Fruit fly (Drosophila melanogaster): Measurements from ENCODE around the gene crn.

Gene crn

DNA sequence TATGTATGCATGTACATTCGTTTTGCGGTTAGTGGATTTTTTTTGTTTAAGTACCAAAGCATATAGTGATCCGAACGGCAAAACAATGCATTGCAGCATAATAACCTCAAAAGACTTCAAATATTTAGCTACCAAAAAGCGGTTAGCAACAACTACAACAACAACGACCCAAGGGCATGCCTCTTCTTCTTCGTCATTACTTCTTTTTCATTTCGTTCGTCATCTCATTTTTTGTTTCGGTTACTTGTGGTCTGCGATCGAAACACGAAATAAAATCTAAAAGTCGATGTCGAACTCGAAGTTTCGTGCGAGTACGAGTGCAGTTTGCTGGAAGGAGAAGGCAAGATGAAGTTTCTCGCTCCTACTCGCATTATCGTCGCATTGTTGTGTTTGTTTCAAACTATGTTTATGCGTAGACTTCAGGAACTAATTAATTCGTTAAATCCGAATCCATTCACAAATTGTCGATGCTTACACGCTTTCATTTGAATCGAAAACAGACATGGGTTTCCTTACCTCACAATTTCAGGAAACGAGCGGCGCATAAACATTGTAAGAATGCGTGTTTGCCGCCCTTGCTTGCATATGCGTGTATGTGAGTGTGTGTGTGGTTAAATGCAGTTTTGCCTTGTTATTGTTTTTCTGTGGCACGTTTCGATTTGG lies 49.1 kb upstream of the crn start (continued):
- peak; percentile 74 for TF ChIP-seq CG17568 (GFP tag; optimal IDR thresholded peaks at IDR 0.05)
- TF ChIP-seq grau (tag; optimal IDR thresholded peaks at IDR 0.05) = peak; percentile 76
- TF ChIP-seq phol (tag; optimal IDR thresholded peaks at IDR 0.05) = peak; percentile 84
- TF ChIP-seq vvl (GFP tag; IDR thresholded peaks at IDR 0.05) = peak; percentile 94
- peak; percentile 32 for TF ChIP-seq kay (GFP tag; optimal IDR thresholded peaks at IDR 0.05)
- TF ChIP-seq shn (GFP tag; optimal IDR thresholded peaks at IDR 0.05) = peak; percentile 75
- peak; percentile 98 for TF ChIP-seq ci (GFP tag; IDR thresholded peaks at IDR 0.05)
- peak; percentile 90 for TF ChIP-seq fd102C (GFP tag; optimal IDR thresholded peaks at IDR 0.05)
- peak; percentile 83 for TF ChIP-seq CG10267 (tag; optimal IDR thresholded peaks at IDR 0.05)
- peak; percentile 64 for TF ChIP-seq Abd-B (GFP tag; optimal IDR thresholded peaks at IDR 0.05)
- TF ChIP-seq tx (GFP tag; optimal IDR thresholded peaks at IDR 0.05) = peak; percentile 62
- TF ChIP-seq sr (GFP tag; IDR thresholded peaks at IDR 0.05) = peak; percentile 70; the same call in 2 of the 3 replicates
- TF ChIP-seq wdn (GFP tag; IDR thresholded peaks at IDR 0.05) = no peak
- peak; percentile 75 for TF ChIP-seq croc (GFP tag; conservative IDR thresholded peaks at IDR 0.05)
- peak; percentile 71 for TF ChIP-seq ranshi (GFP tag; IDR thresholded peaks at IDR 0.05)
- peak in 1 of 3 experiments; percentile 87 for TF ChIP-seq lola (GFP tag; optimal IDR thresholded peaks at IDR 0.05)
- peak; percentile 41 for TF ChIP-seq Max (GFP tag; optimal IDR thresholded peaks at IDR 0.05)
- peak; percentile 89 for TF ChIP-seq gem (tag; optimal IDR thresholded peaks at IDR 0.05)
- peak; percentile 65 for TF ChIP-seq repo (GFP tag; optimal IDR thresholded peaks at IDR 0.05)
- TF ChIP-seq lov (optimal IDR thresholded peaks at IDR 0.05) = no peak
- peak; percentile 91 for TF ChIP-seq lov (GFP tag; IDR thresholded peaks at IDR 0.05)
- peak; percentile 67 for TF ChIP-seq tgo (GFP tag; IDR thresholded peaks at IDR 0.05)
- TF ChIP-seq CG12391 (tag; optimal IDR thresholded peaks at IDR 0.05) = peak; percentile 91
- TF ChIP-seq CG9876 (GFP tag; optimal IDR thresholded peaks at IDR 0.05) = peak; percentile 40
- peak; percentile 94 for TF ChIP-seq Xrp1 (GFP tag; IDR thresholded peaks at IDR 0.05)
- TF ChIP-seq E2f1 (GFP tag; IDR thresholded peaks at IDR 0.05) = peak; percentile 72
- peak; percentile 75 for TF ChIP-seq gcm2 (GFP tag; optimal IDR thresholded peaks at IDR 0.05)
- peak; percentile 75 for TF ChIP-seq lilli (GFP tag; optimal IDR thresholded peaks at IDR 0.05)
- no peak for TF ChIP-seq Bteb2 (GFP tag; optimal IDR thresholded peaks at IDR 0.05)
- TF ChIP-seq bowl (GFP tag; IDR thresholded peaks at IDR 0.05) = no peak
- no peak for TF ChIP-seq Doc3 (GFP tag; IDR thresholded peaks at IDR 0.05; ENCODE audit: partially characterized antibody)
- TF ChIP-seq hth (optimal IDR thresholded peaks at IDR 0.05) = no peak
- peak; percentile 79 for TF ChIP-seq CG17385 (GFP tag; optimal IDR thresholded peaks at IDR 0.05)
- TF ChIP-seq h (optimal IDR thresholded peaks at IDR 0.05) = no peak
- 0 out of 2 replicates have a peak, but pooled peaks have one; percentile 34 for TF ChIP-seq CG17612 (GFP tag; IDR thresholded peaks at IDR 0.05)
- 0 out of 2 replicates have a peak, but pooled peaks have one; percentile 24 for TF ChIP-seq CG10321 (GFP tag; IDR thresholded peaks at IDR 0.05)
- peak; percentile 10 for TF ChIP-seq emc (GFP tag; optimal IDR thresholded peaks at IDR 0.05)
- TF ChIP-seq Kr (GFP tag; optimal IDR thresholded peaks at IDR 0.05) = peak; percentile 76
- peak; percentile 65 for TF ChIP-seq ind (GFP tag; optimal IDR thresholded peaks at IDR 0.05)
- TF ChIP-seq CG6683 (GFP tag; optimal IDR thresholded peaks at IDR 0.05) = no peak
- TF ChIP-seq tna (GFP tag; IDR thresholded peaks at IDR 0.05; ENCODE audit: partially characterized antibody) = no peak
- TF ChIP-seq CG3065 (GFP tag; optimal IDR thresholded peaks at IDR 0.05) = peak; percentile 65
- peak; percentile 7 for TF ChIP-seq D (optimal IDR thresholded peaks at IDR 0.05)
- peak; percentile 81 for TF ChIP-seq D (GFP tag; optimal IDR thresholded peaks at IDR 0.05)
- TF ChIP-seq wek (GFP tag; optimal IDR thresholded peaks at IDR 0.05) = peak; percentile 73
- peak; percentile 53 for TF ChIP-seq eyg (GFP tag; optimal IDR thresholded peaks at IDR 0.05)
- TF ChIP-seq CG7357 (GFP tag; IDR thresholded peaks at IDR 0.05) = no peak
- TF ChIP-seq Hr78 (GFP tag; optimal IDR thresholded peaks at IDR 0.05) = peak in 1 of 2 experiments; percentile 58
- no peak for TF ChIP-seq Neu2 (GFP tag; optimal IDR thresholded peaks at IDR 0.05; ENCODE audit: borderline replicate concordance)
- TF ChIP-seq CG5245 (GFP tag; optimal IDR thresholded peaks at IDR 0.05) = peak; percentile 59
- peak; percentile 79 for TF ChIP-seq NC2α (GFP tag; optimal IDR thresholded peaks at IDR 0.05)
